Worm (Caenorhabditis elegans) whole organism, young adult: ENCODE measurements around the gene ZC13.1.
A peak's percentile ranks its signal among the peaks of the same experiment; 100 is the strongest.
"Not testable (repeated sequence)": the region's sequence is repeated elsewhere in the genome, so short reads cannot be mapped to it uniquely, and the experiment has no call there.

Experiments used
- B0035.1 ChIP-seq: sonication (generic microtip); optimal IDR thresholded peaks from 2 replicates; lab custom pipeline; 2016; ENCODE audit warnings: missing genetic modification characterization, mild to moderate bottlenecking, missing compliant biosample characterization, missing genotype, missing genetic modification reagents
- C06A6.2 ChIP-seq: fragments of 200-800 bp; sonication (Bioruptor generic); conservative IDR thresholded peaks from 2 replicates; pipeline ENCODE4 v1.3.6; 2022; ENCODE audit warnings: missing genetic modification characterization, missing compliant biosample characterization
- F22D6.2 ChIP-seq: sonication (generic microtip); optimal IDR thresholded peaks from 2 replicates; lab custom pipeline; 2016; ENCODE audit warnings: mild to moderate bottlenecking, missing genetic modification characterization, missing compliant biosample characterization
- F23B12.7 ChIP-seq: sonication (generic microtip); optimal IDR thresholded peaks from 2 replicates; lab custom pipeline; 2017; ENCODE audit warnings: missing genetic modification characterization, mild to moderate bottlenecking, missing compliant biosample characterization, antibody characterized with exemption, moderate library complexity; ENCODE audit not compliant: insufficient read depth
- F37B4.10 ChIP-seq: fragments of 200-800 bp; sonication (Bioruptor generic); IDR thresholded peaks from 2 replicates; pipeline ENCODE4 v1.3.6; 2022; ENCODE audit warnings: missing genetic modification characterization, missing compliant biosample characterization
- F52B5.7 ChIP-seq: sonication (generic microtip); optimal IDR thresholded peaks from 2 replicates; lab custom pipeline; 2016; ENCODE audit warnings: mild to moderate bottlenecking, missing genetic modification characterization, missing compliant biosample characterization
- F55B11.4 ChIP-seq: sonication (generic microtip); optimal IDR thresholded peaks from 2 replicates; lab custom pipeline; 2016; ENCODE audit warnings: missing compliant biosample characterization, missing genetic modification characterization, borderline replicate concordance; ENCODE audit not compliant: insufficient read depth
- aptf-2 ChIP-seq: fragments of 200-800 bp; sonication (Bioruptor generic); conservative IDR thresholded peaks from 2 replicates; pipeline ENCODE4 v1.3.6; 2022; ENCODE audit warnings: missing genetic modification reagents, missing genetic modification characterization, missing compliant biosample characterization
- attf-6 ChIP-seq: fragments of 200-800 bp; sonication (Bioruptor generic); IDR thresholded peaks from 2 replicates; pipeline ENCODE4 v1.3.6; 2022; ENCODE audit warnings: missing genetic modification reagents, missing genetic modification characterization, missing compliant biosample characterization
- bed-1 ChIP-seq: fragments of 200-800 bp; sonication (Bioruptor generic); IDR thresholded peaks from 2 replicates; pipeline ENCODE4 v1.3.6; 2022; ENCODE audit warnings: missing genetic modification reagents, missing genetic modification characterization, missing compliant biosample characterization
- ceh-40 ChIP-seq: fragments of 200-800 bp; sonication (Bioruptor generic); IDR thresholded peaks from 2 replicates; pipeline ENCODE4 v1.3.6; 2022; ENCODE audit warnings: missing genetic modification characterization, missing compliant biosample characterization
- chd-7 ChIP-seq: sonication (generic microtip); optimal IDR thresholded peaks from 2 replicates; lab custom pipeline; 2016; ENCODE audit warnings: mild to moderate bottlenecking, missing genetic modification characterization, moderate library complexity, missing compliant biosample characterization
- die-1 ChIP-seq: sonication (generic microtip); optimal IDR thresholded peaks from 2 replicates; lab custom pipeline; 2016; ENCODE audit warnings: missing genotype, mild to moderate bottlenecking, missing genetic modification characterization, missing compliant biosample characterization
- dox-1 ChIP-seq: fragments of 200-800 bp; sonication (Bioruptor generic); IDR thresholded peaks from 2 replicates; pipeline ENCODE4 v1.3.6; 2022; ENCODE audit warnings: missing genetic modification reagents, missing genetic modification characterization, missing compliant biosample characterization
- dpl-1 ChIP-seq: fragments of 150-350 bp; optimal IDR thresholded peaks from 2 replicates; lab custom pipeline; 2014; ENCODE audit warnings: missing biosample characterization, missing genetic modification reagents, missing genetic modification characterization
- efl-1 ChIP-seq: fragments of 150-350 bp; optimal IDR thresholded peaks from 2 replicates; lab custom pipeline; 2014; ENCODE audit warnings: missing biosample characterization, missing genetic modification reagents, missing genetic modification characterization
- hlh-12 ChIP-seq: sonication (generic microtip); optimal IDR thresholded peaks from 2 replicates; lab custom pipeline; 2016; ENCODE audit warnings: missing genetic modification characterization, missing compliant biosample characterization
- hrde-1 ChIP-seq: sonication (generic microtip); optimal IDR thresholded peaks from 2 replicates; lab custom pipeline; 2016; ENCODE audit warnings: missing genetic modification characterization, mild to moderate bottlenecking, missing compliant biosample characterization, moderate library complexity, missing genotype, missing genetic modification reagents, borderline replicate concordance
- let-526 ChIP-seq: fragments of 200-800 bp; sonication (Bioruptor generic); IDR thresholded peaks from 2 replicates; pipeline ENCODE4 v1.3.6; 2022; ENCODE audit warnings: missing genetic modification reagents, missing genetic modification characterization, missing compliant biosample characterization
- let-607 ChIP-seq, 2 experiments: fragments of 200-800 bp in 1 of 2; sonication (Bioruptor generic) in 1 of 2; sonication (generic microtip) in 1 of 2; optimal IDR thresholded peaks; 2 replicates each; lab custom pipeline; 2016 to 2018; ENCODE audit warnings: mild to moderate bottlenecking in 2 of 2, missing compliant biosample characterization in 2 of 2, missing genetic modification characterization in 2 of 2, moderate library complexity in 2 of 2, missing genotype in 1 of 2
- lin-35 ChIP-seq, 3 experiments: fragments of 150-350 bp in 2 of 3; sonication (generic microtip) in 1 of 3; optimal IDR thresholded peaks; 2 replicates each; lab custom pipeline; 2014 to 2018; ENCODE audit warnings: missing biosample characterization in 3 of 3, missing genetic modification characterization in 3 of 3, missing genetic modification reagents in 3 of 3
- lin-54 ChIP-seq: fragments of 200-800 bp; sonication (Bioruptor generic); optimal IDR thresholded peaks from 2 replicates; lab custom pipeline; 2018; ENCODE audit warnings: mild to moderate bottlenecking, missing genetic modification characterization, missing compliant biosample characterization
- lsl-1 ChIP-seq: fragments of 200-800 bp; sonication (Bioruptor generic); optimal IDR thresholded peaks from 2 replicates; lab custom pipeline; 2018; ENCODE audit warnings: mild to moderate bottlenecking, missing genetic modification characterization, moderate library complexity, missing compliant biosample characterization
- madf-10 ChIP-seq: sonication (generic microtip); optimal IDR thresholded peaks from 2 replicates; lab custom pipeline; 2016; ENCODE audit warnings: mild to moderate bottlenecking, missing genetic modification characterization, missing compliant biosample characterization
- madf-3 ChIP-seq: fragments of 200-800 bp; sonication (Bioruptor generic); IDR thresholded peaks from 2 replicates; pipeline ENCODE4 v1.3.6; 2022; ENCODE audit warnings: missing genetic modification reagents, missing genetic modification characterization, missing compliant biosample characterization
- nhr-179 ChIP-seq: sonication (generic microtip); optimal IDR thresholded peaks from 2 replicates; lab custom pipeline; 2016; ENCODE audit warnings: mild to moderate bottlenecking, missing genetic modification characterization, missing compliant biosample characterization
- rpc-1 ChIP-seq, 2 experiments: fragments of 150-350 bp in 1 of 2; sonication (generic microtip) in 1 of 2; optimal IDR thresholded peaks; 2 replicates each; lab custom pipeline; 2014 to 2018; ENCODE audit warnings: missing biosample characterization in 1 of 2, missing genetic modification characterization in 1 of 2, missing genetic modification reagents in 1 of 2, missing genotype in 1 of 2
- snpc-4 ChIP-seq, 5 experiments: fragments of 150-350 bp in 1 of 5; sonication (generic microtip) in 4 of 5; optimal IDR thresholded peaks; 2 replicates each; lab custom pipeline; 2014 to 2018; ENCODE audit warnings: missing genetic modification characterization in 5 of 5, missing biosample characterization in 3 of 5, antibody characterized with exemption in 2 of 5, mild to moderate bottlenecking in 2 of 5, missing compliant biosample characterization in 2 of 5, missing genotype in 2 of 5, moderate library complexity in 2 of 5, missing genetic modification reagents in 1 of 5
- somi-1 ChIP-seq: fragments of 200-800 bp; sonication (Bioruptor generic); optimal IDR thresholded peaks from 2 replicates; lab custom pipeline; 2018; ENCODE audit warnings: mild to moderate bottlenecking, missing genetic modification characterization, missing compliant biosample characterization
- tbx-9 ChIP-seq: sonication (generic microtip); optimal IDR thresholded peaks from 2 replicates; lab custom pipeline; 2016; ENCODE audit warnings: borderline replicate concordance, missing genetic modification characterization, inconsistent platforms, missing compliant biosample characterization
- unc-62 ChIP-seq: fragments of 150-350 bp; optimal IDR thresholded peaks from 2 replicates; lab custom pipeline; 2014; ENCODE audit warnings: missing biosample characterization, missing genetic modification reagents, missing genetic modification characterization
- ztf-6 ChIP-seq: fragments of 200-800 bp; sonication (Bioruptor generic); IDR thresholded peaks from 2 replicates; pipeline ENCODE4 v1.3.6; 2022; ENCODE audit warnings: missing genetic modification reagents, missing genetic modification characterization, missing compliant biosample characterization

Gene ZC13.1

ce11 chrX:888294-888693, 11.3 kb downstream of the ZC13.1 start, which contains the start of gene mam-1:
Gene mam-1 (minus strand): TSS chrX:888394.
- TF ChIP-seq B0035.1 (tag; lab: Kevin White, UChicago) (no peak), C06A6.2 (GFP tag; lab: Robert Waterston, UW) (no peak), let-607 (tag; optimal IDR thresholded peaks at IDR 0.05; lab: Kevin White, UChicago) (no peak), madf-3 (GFP tag; lab: Robert Waterston, UW) (no peak), F55B11.4 (tag; lab: Kevin White, UChicago) (no peak), efl-1 (GFP tag; lab: Kevin White, UChicago) (no peak), nhr-179 (tag; lab: Kevin White, UChicago) (no peak), chd-7 (no peak), dpl-1 (no peak), lsl-1 (no peak), hlh-12 (tag; lab: Kevin White, UChicago) (no peak), attf-6 (GFP tag; lab: Robert Waterston, UW) (no peak), lin-35 (GFP tag; optimal IDR thresholded peaks at IDR 0.05; lab: Kevin White, UChicago) (no peak), ceh-40 (GFP tag; lab: Robert Waterston, UW) (no peak), rpc-1 (optimal IDR thresholded peaks at IDR 0.05; lab: Kevin White, UChicago) (no peak), rpc-1 (tag; optimal IDR thresholded peaks at IDR 0.05; lab: Kevin White, UChicago) (no peak), somi-1 (no peak), F22D6.2 (tag; lab: Kevin White, UChicago) (no peak), ztf-6 (no peak)

- TF ChIP-seq F37B4.10 (GFP tag; lab: Robert Waterston, UW) (0 out of 2 replicates have a peak, but pooled peaks have one; percentile 76), snpc-4 (tag; optimal IDR thresholded peaks at IDR 0.05; lab: Kevin White, UChicago) (peak in 1 of 4 experiments; percentile 83)
- not testable (repeated sequence) for TF ChIP-seq snpc-4 (GFP tag; optimal IDR thresholded peaks at IDR 0.05; lab: Kevin White, UChicago)
- TF ChIP-seq, all 124 proteins: peak for 2; not testable (repeated sequence) for 122
Observed at ce11 chrX:892537-892936, 15.5 kb downstream of the ZC13.1 start.

ce11 chrX:897948-898347, 20.9 kb downstream of the ZC13.1 start, which contains the start of gene mab-7:
Gene mab-7 (minus strand): TSS chrX:898048.
- TF ChIP-seq F23B12.7 (tag; lab: Kevin White, UChicago) (no peak), somi-1 (no peak), lin-35 (GFP tag; optimal IDR thresholded peaks at IDR 0.05; lab: Kevin White, UChicago) (no peak), F52B5.7 (no peak), bed-1 (GFP tag; lab: Robert Waterston, UW) (no peak), tbx-9 (tag; lab: Kevin White, UChicago) (no peak)

- TF ChIP-seq let-526, result no peak
- TF ChIP-seq hrde-1 (tag; lab: Kevin White, UChicago), result no peak
- no peak for TF ChIP-seq lin-54 (GFP tag; lab: Kevin White, UChicago)
- no peak for TF ChIP-seq F22D6.2 (tag; lab: Kevin White, UChicago)
- TF ChIP-seq madf-10 (tag; lab: Kevin White, UChicago), result no peak
- TF ChIP-seq die-1, result no peak
- TF ChIP-seq aptf-2 (GFP tag; lab: Robert Waterston, UW), result no peak
- TF ChIP-seq unc-62 (GFP tag; lab: Kevin White, UChicago), result no peak
- TF ChIP-seq dox-1 (GFP tag; lab: Robert Waterston, UW), result no peak
Observed at ce11 chrX:902512-902911, 25.5 kb downstream of the ZC13.1 start, which contains the start of gene ZC13.10. Gene ZC13.10 (minus strand): TSS chrX:902612.
